Worm (Caenorhabditis elegans) whole organism, L3 larva: ENCODE data around the gene pqbp-1.1.

Experiments
- ama-1 ChIP-seq: fragments of 150-350 bp; optimal IDR thresholded peaks from 2 replicates; lab custom pipeline; 2018
- ceh-16 ChIP-seq: sonication (generic microtip); optimal IDR thresholded peaks from 2 replicates; lab custom pipeline; 2017; ENCODE audit warnings: missing biosample characterization, missing genetic modification characterization
- daf-12 ChIP-seq: fragments of 150-350 bp; optimal IDR thresholded peaks from 2 replicates; lab custom pipeline; 2014; ENCODE audit warnings: missing biosample characterization, missing genetic modification reagents, missing genetic modification characterization
- elt-1 ChIP-seq: fragments of 150-350 bp; optimal IDR thresholded peaks from 2 replicates; lab custom pipeline; 2014; ENCODE audit warnings: missing biosample characterization, missing genetic modification characterization
- elt-3 ChIP-seq, 3 experiments: fragments of 150-350 bp in 1 of 3; sonication (generic microtip) in 2 of 3; optimal IDR thresholded peaks; 2 replicates in 2 of 3; 4 replicates in 1 of 3; lab custom pipeline; 2014 to 2017; ENCODE audit warnings: missing biosample characterization in 3 of 3, missing genetic modification characterization in 3 of 3
- fkh-10 ChIP-seq: sonication (generic microtip); optimal IDR thresholded peaks from 2 replicates; lab custom pipeline; 2017; ENCODE audit warnings: missing biosample characterization, missing genetic modification reagents, missing genetic modification characterization
- fos-1 ChIP-seq: fragments of 150-350 bp; optimal IDR thresholded peaks from 2 replicates; lab custom pipeline; 2014; ENCODE audit warnings: missing biosample characterization, missing genetic modification characterization
- nhr-25 ChIP-seq: sonication (generic microtip); optimal IDR thresholded peaks from 2 replicates; lab custom pipeline; 2017; ENCODE audit warnings: missing biosample characterization, missing genetic modification characterization
- pqm-1 ChIP-seq: fragments of 150-350 bp; optimal IDR thresholded peaks from 2 replicates; lab custom pipeline; 2017; ENCODE audit warnings: missing biosample characterization, missing genetic modification characterization, inconsistent platforms
- tbx-2 ChIP-seq: sonication (generic microtip); optimal IDR thresholded peaks from 2 replicates; lab custom pipeline; 2016; ENCODE audit warnings: mild to moderate bottlenecking, missing genetic modification characterization, missing compliant biosample characterization
- ztf-11 ChIP-seq: fragments of 150-350 bp; optimal IDR thresholded peaks from 2 replicates; lab custom pipeline; 2014; ENCODE audit warnings: missing biosample characterization, missing genetic modification characterization

- no peak for TF ChIP-seq ceh-16 (tag; lab: Kevin White, UChicago)
- TF ChIP-seq nhr-25 (tag; lab: Kevin White, UChicago): no peak
- TF ChIP-seq pqm-1: no peak
- no peak for TF ChIP-seq ama-1 (lab: Kevin White, UChicago)
- no peak for TF ChIP-seq elt-3 (tag; optimal IDR thresholded peaks at IDR 0.05; lab: Kevin White, UChicago)
- no peak for TF ChIP-seq fkh-10 (GFP tag; lab: Kevin White, UChicago)
- TF ChIP-seq tbx-2 (tag; lab: Kevin White, UChicago): no peak
- TF ChIP-seq daf-12 (tag; lab: Kevin White, UChicago): no peak
- TF ChIP-seq ztf-11 (tag; lab: Kevin White, UChicago): no peak
- no peak for TF ChIP-seq fos-1 (tag; lab: Kevin White, UChicago)
- no peak for TF ChIP-seq elt-1 (tag; lab: Kevin White, UChicago)
These were observed 16.8 kb upstream of the pqbp-1.1 start for ce11 chrIV:278284-278683.
